Worm (Caenorhabditis elegans) whole organism, young adult: ENCODE measurements around the gene C33A12.3.
A peak's percentile ranks its signal among the peaks of the same experiment; 100 is the strongest.

ENCODE experiments used
- D2030.7 ChIP-seq: fragments of 200-800 bp; sonication (Bioruptor generic); IDR thresholded peaks from 2 replicates; pipeline ENCODE4 v1.3.6; 2022; ENCODE audit warnings: missing genetic modification reagents, missing genetic modification characterization, missing compliant biosample characterization
- F22D6.2 ChIP-seq: sonication (generic microtip); optimal IDR thresholded peaks from 2 replicates; lab custom pipeline; 2016; ENCODE audit warnings: mild to moderate bottlenecking, missing genetic modification characterization, missing compliant biosample characterization
- F49E8.2 ChIP-seq: sonication (generic microtip); optimal IDR thresholded peaks from 3 replicates; lab custom pipeline; 2017; ENCODE audit warnings: missing genetic modification characterization, mild to moderate bottlenecking, missing compliant biosample characterization, antibody characterized with exemption, moderate library complexity; ENCODE audit not compliant: insufficient read depth
- F55B11.4 ChIP-seq: sonication (generic microtip); optimal IDR thresholded peaks from 2 replicates; lab custom pipeline; 2016; ENCODE audit warnings: missing compliant biosample characterization, missing genetic modification characterization, borderline replicate concordance; ENCODE audit not compliant: insufficient read depth
- F57A8.1 ChIP-seq: fragments of 200-800 bp; sonication (Bioruptor generic); optimal IDR thresholded peaks from 2 replicates; lab custom pipeline; 2018; ENCODE audit warnings: mild to moderate bottlenecking, missing genetic modification characterization, moderate library complexity, missing compliant biosample characterization
- T07F8.4 ChIP-seq: sonication (generic microtip); optimal IDR thresholded peaks from 2 replicates; lab custom pipeline; 2016; ENCODE audit warnings: mild to moderate bottlenecking, missing genetic modification characterization, moderate library complexity, missing compliant biosample characterization
- ZK185.1 ChIP-seq: sonication (generic microtip); optimal IDR thresholded peaks from 2 replicates; lab custom pipeline; 2016; ENCODE audit warnings: mild to moderate bottlenecking, missing genetic modification characterization, missing compliant biosample characterization; ENCODE audit not compliant: poor library complexity, severe bottlenecking
- aptf-2 ChIP-seq: fragments of 200-800 bp; sonication (Bioruptor generic); conservative IDR thresholded peaks from 2 replicates; pipeline ENCODE4 v1.3.6; 2022; ENCODE audit warnings: missing genetic modification reagents, missing genetic modification characterization, missing compliant biosample characterization
- ccch-3 ChIP-seq: fragments of 200-800 bp; sonication (Bioruptor generic); optimal IDR thresholded peaks from 2 replicates; lab custom pipeline; 2018; ENCODE audit warnings: mild to moderate bottlenecking, missing genetic modification characterization, missing compliant biosample characterization
- cebp-2 ChIP-seq: fragments of 200-800 bp; sonication (Bioruptor generic); IDR thresholded peaks from 2 replicates; pipeline ENCODE4 v1.3.6; 2022; ENCODE audit warnings: missing genetic modification characterization, missing compliant biosample characterization
- die-1 ChIP-seq: sonication (generic microtip); optimal IDR thresholded peaks from 2 replicates; lab custom pipeline; 2016; ENCODE audit warnings: missing genotype, mild to moderate bottlenecking, missing genetic modification characterization, missing compliant biosample characterization
- dox-1 ChIP-seq: fragments of 200-800 bp; sonication (Bioruptor generic); IDR thresholded peaks from 2 replicates; pipeline ENCODE4 v1.3.6; 2022; ENCODE audit warnings: missing genetic modification reagents, missing genetic modification characterization, missing compliant biosample characterization
- dpff-1 ChIP-seq: sonication (generic microtip); optimal IDR thresholded peaks from 2 replicates; lab custom pipeline; 2017; ENCODE audit warnings: mild to moderate bottlenecking, missing genetic modification characterization, missing compliant biosample characterization
- dpl-1 ChIP-seq: fragments of 150-350 bp; optimal IDR thresholded peaks from 2 replicates; lab custom pipeline; 2014; ENCODE audit warnings: missing biosample characterization, missing genetic modification reagents, missing genetic modification characterization
- egl-18 ChIP-seq: fragments of 200-800 bp; sonication (Bioruptor generic); IDR thresholded peaks from 2 replicates; pipeline ENCODE4 v1.3.6; 2022; ENCODE audit warnings: missing genetic modification reagents, missing genetic modification characterization, missing compliant biosample characterization
- fkh-3 ChIP-seq: sonication (generic microtip); optimal IDR thresholded peaks from 2 replicates; lab custom pipeline; 2016; ENCODE audit warnings: mild to moderate bottlenecking, missing genetic modification characterization, missing compliant biosample characterization
- hlh-26 ChIP-seq: fragments of 200-800 bp; sonication (Bioruptor generic); conservative IDR thresholded peaks from 2 replicates; pipeline ENCODE4 v1.3.6; 2022; ENCODE audit warnings: missing genetic modification reagents, missing genetic modification characterization, missing compliant biosample characterization
- hmg-1.2 ChIP-seq: fragments of 200-800 bp; sonication (Bioruptor generic); IDR thresholded peaks from 2 replicates; pipeline ENCODE4 v1.3.6; 2022; ENCODE audit warnings: missing genetic modification reagents, missing genetic modification characterization, missing compliant biosample characterization
- hmg-20 ChIP-seq: fragments of 200-800 bp; sonication (Bioruptor generic); IDR thresholded peaks from 2 replicates; pipeline ENCODE4 v1.3.6; 2022; ENCODE audit warnings: missing genetic modification reagents, missing genetic modification characterization, missing compliant biosample characterization
- lag-1 ChIP-seq: fragments of 200-800 bp; sonication (Bioruptor generic); IDR thresholded peaks from 2 replicates; pipeline ENCODE4 v1.3.6; 2022; ENCODE audit warnings: missing genetic modification reagents, missing genetic modification characterization, missing compliant biosample characterization
- let-526 ChIP-seq: fragments of 200-800 bp; sonication (Bioruptor generic); IDR thresholded peaks from 2 replicates; pipeline ENCODE4 v1.3.6; 2022; ENCODE audit warnings: missing genetic modification reagents, missing genetic modification characterization, missing compliant biosample characterization
- lin-54 ChIP-seq: fragments of 200-800 bp; sonication (Bioruptor generic); optimal IDR thresholded peaks from 2 replicates; lab custom pipeline; 2018; ENCODE audit warnings: mild to moderate bottlenecking, missing genetic modification characterization, missing compliant biosample characterization
- lsl-1 ChIP-seq: fragments of 200-800 bp; sonication (Bioruptor generic); optimal IDR thresholded peaks from 2 replicates; lab custom pipeline; 2018; ENCODE audit warnings: mild to moderate bottlenecking, missing genetic modification characterization, moderate library complexity, missing compliant biosample characterization
- lsy-27 ChIP-seq: sonication (generic microtip); optimal IDR thresholded peaks from 2 replicates; lab custom pipeline; 2017; ENCODE audit warnings: missing genetic modification characterization, mild to moderate bottlenecking, missing compliant biosample characterization, antibody characterized with exemption, missing genotype, borderline replicate concordance; ENCODE audit not compliant: insufficient read depth
- madf-10 ChIP-seq: sonication (generic microtip); optimal IDR thresholded peaks from 2 replicates; lab custom pipeline; 2016; ENCODE audit warnings: mild to moderate bottlenecking, missing genetic modification characterization, missing compliant biosample characterization
- madf-3 ChIP-seq: fragments of 200-800 bp; sonication (Bioruptor generic); IDR thresholded peaks from 2 replicates; pipeline ENCODE4 v1.3.6; 2022; ENCODE audit warnings: missing genetic modification reagents, missing genetic modification characterization, missing compliant biosample characterization
- mcd-1 ChIP-seq: fragments of 200-800 bp; sonication (Bioruptor generic); IDR thresholded peaks from 2 replicates; pipeline ENCODE4 v1.3.6; 2022; ENCODE audit warnings: missing genetic modification reagents, missing genetic modification characterization, missing compliant biosample characterization
- mel-28 ChIP-seq: sonication (generic microtip); optimal IDR thresholded peaks from 2 replicates; lab custom pipeline; 2016; ENCODE audit warnings: borderline replicate concordance, mild to moderate bottlenecking, missing genetic modification characterization, missing compliant biosample characterization
- mes-4 ChIP-seq: sonication (generic microtip); optimal IDR thresholded peaks from 2 replicates; lab custom pipeline; 2016; ENCODE audit warnings: missing genotype, missing genetic modification characterization, missing compliant biosample characterization
- nfya-1 ChIP-seq: sonication (generic microtip); optimal IDR thresholded peaks from 2 replicates; lab custom pipeline; 2017; ENCODE audit warnings: antibody characterized with exemption, missing compliant biosample characterization, missing genetic modification characterization, borderline replicate concordance; ENCODE audit not compliant: insufficient read depth
- nhr-120 ChIP-seq: fragments of 200-800 bp; sonication (Bioruptor generic); IDR thresholded peaks from 2 replicates; pipeline ENCODE4 v1.3.6; 2022; ENCODE audit warnings: missing genetic modification characterization, missing compliant biosample characterization
- nhr-179 ChIP-seq: sonication (generic microtip); optimal IDR thresholded peaks from 2 replicates; lab custom pipeline; 2016; ENCODE audit warnings: mild to moderate bottlenecking, missing genetic modification characterization, missing compliant biosample characterization
- pbrm-1 ChIP-seq: fragments of 200-800 bp; sonication (Bioruptor generic); IDR thresholded peaks from 2 replicates; pipeline ENCODE4 v1.3.6; 2022; ENCODE audit warnings: missing genetic modification reagents, missing genetic modification characterization, missing compliant biosample characterization
- pha-4 ChIP-seq: fragments of 150-350 bp; sonication (generic microtip); optimal IDR thresholded peaks from 2 replicates; lab custom pipeline; 2014; ENCODE audit warnings: missing biosample characterization, missing genetic modification reagents, missing genetic modification characterization
- rcor-1 ChIP-seq: fragments of 200-800 bp; sonication (Bioruptor generic); IDR thresholded peaks from 2 replicates; pipeline ENCODE4 v1.3.6; 2022; ENCODE audit warnings: missing genetic modification reagents, missing genetic modification characterization, missing compliant biosample characterization
- snpc-1.3 ChIP-seq: sonication (generic microtip); optimal IDR thresholded peaks from 2 replicates; lab custom pipeline; 2017; ENCODE audit warnings: missing genetic modification characterization, mild to moderate bottlenecking, missing compliant biosample characterization, antibody characterized with exemption, moderate library complexity, missing genotype, missing genetic modification reagents; ENCODE audit not compliant: insufficient read depth
- snpc-3.4 ChIP-seq: sonication (generic microtip); optimal IDR thresholded peaks from 2 replicates; lab custom pipeline; 2017; ENCODE audit warnings: missing genetic modification characterization, mild to moderate bottlenecking, missing compliant biosample characterization, antibody characterized with exemption, moderate library complexity, missing genotype, missing genetic modification reagents
- snpc-4 ChIP-seq, 5 experiments: fragments of 150-350 bp in 1 of 5; sonication (generic microtip) in 4 of 5; optimal IDR thresholded peaks; 2 replicates each; lab custom pipeline; 2014 to 2018; ENCODE audit warnings: missing genetic modification characterization in 5 of 5, missing biosample characterization in 3 of 5, antibody characterized with exemption in 2 of 5, mild to moderate bottlenecking in 2 of 5, missing compliant biosample characterization in 2 of 5, missing genotype in 2 of 5, moderate library complexity in 2 of 5, missing genetic modification reagents in 1 of 5
- tbp1 ChIP-seq: fragments of 200-800 bp; sonication (Bioruptor generic); optimal IDR thresholded peaks from 2 replicates; lab custom pipeline; 2018; ENCODE audit warnings: mild to moderate bottlenecking, missing genetic modification characterization, missing compliant biosample characterization
- tlf-1 ChIP-seq: fragments of 200-800 bp; sonication (Bioruptor generic); optimal IDR thresholded peaks from 2 replicates; lab custom pipeline; 2018; ENCODE audit warnings: mild to moderate bottlenecking, missing genetic modification characterization, missing compliant biosample characterization
- xnd-1 ChIP-seq: sonication (generic microtip); optimal IDR thresholded peaks from 2 replicates; lab custom pipeline; 2016; ENCODE audit warnings: missing genotype, missing genetic modification reagents, missing genetic modification characterization, missing compliant biosample characterization
- zim-3 ChIP-seq: sonication (generic microtip); optimal IDR thresholded peaks from 2 replicates; lab custom pipeline; 2017; ENCODE audit warnings: mild to moderate bottlenecking, missing genetic modification characterization, moderate library complexity, missing compliant biosample characterization
- ztf-26 ChIP-seq: sonication (generic microtip); optimal IDR thresholded peaks from 2 replicates; lab custom pipeline; 2017; ENCODE audit warnings: missing genetic modification characterization, missing compliant biosample characterization
- ztf-6 ChIP-seq: fragments of 200-800 bp; sonication (Bioruptor generic); IDR thresholded peaks from 2 replicates; pipeline ENCODE4 v1.3.6; 2022; ENCODE audit warnings: missing genetic modification reagents, missing genetic modification characterization, missing compliant biosample characterization

C33A12.3 gene

ce11 chrIV:9477135-9477928 is 35.5 kb downstream of the C33A12.3 start, which contains the start of gene wrt-3 (continued):
- peak; percentile 96 for TF ChIP-seq snpc-1.3 (tag; lab: Kevin White, UChicago)
- peak; percentile 97 for TF ChIP-seq die-1 (tag; lab: Kevin White, UChicago)
- peak; percentile 88 for TF ChIP-seq F57A8.1
- TF ChIP-seq ztf-26: peak; percentile 80
- peak; percentile 77 for TF ChIP-seq rcor-1 (GFP tag; lab: Robert Waterston, UW)
- TF ChIP-seq let-526 (GFP tag; lab: Robert Waterston, UW): no peak
- peak; percentile 75 for TF ChIP-seq lin-54 (GFP tag; lab: Kevin White, UChicago)
- TF ChIP-seq nhr-179 (tag; lab: Kevin White, UChicago): peak; percentile 85
- TF ChIP-seq nhr-120: 0 out of 2 replicates have a peak, but pooled peaks have one; percentile 82
- peak; percentile 62; the same call in 1 of the 2 replicates for TF ChIP-seq egl-18 (GFP tag; lab: Robert Waterston, UW)
- no peak; the same call in none of the 2 replicates for TF ChIP-seq pbrm-1 (GFP tag; lab: Robert Waterston, UW)
- TF ChIP-seq T07F8.4: peak; percentile 88
- no peak for TF ChIP-seq lag-1
- TF ChIP-seq hmg-20 (GFP tag; lab: Robert Waterston, UW): peak; percentile 78; the same call in 1 of the 2 replicates
- TF ChIP-seq snpc-4 (GFP tag; optimal IDR thresholded peaks at IDR 0.05; lab: Kevin White, UChicago): peak; percentile 87
- TF ChIP-seq snpc-4 (tag; optimal IDR thresholded peaks at IDR 0.05; lab: Kevin White, UChicago): peak; percentile 79 to 89 (median 86)
- peak; percentile 5 for TF ChIP-seq xnd-1 (tag; lab: Kevin White, UChicago)
- TF ChIP-seq dox-1: no peak
- TF ChIP-seq hmg-1.2 (GFP tag; lab: Robert Waterston, UW): peak; percentile 71
- TF ChIP-seq mcd-1: no peak; the same call in 1 of the 2 replicates
- TF ChIP-seq pha-4 (tag; lab: Kevin White, UChicago): no peak
- TF ChIP-seq lsl-1 (GFP tag; lab: Kevin White, UChicago): no peak
- TF ChIP-seq hlh-26 (GFP tag; lab: Robert Waterston, UW): no peak
- TF ChIP-seq nfya-1 (tag; lab: Kevin White, UChicago): no peak
- TF ChIP-seq zim-3 (tag; lab: Kevin White, UChicago): peak; percentile 97
- TF ChIP-seq mes-4 (tag; lab: Kevin White, UChicago): peak; percentile 87
- peak; percentile 98 for TF ChIP-seq fkh-3 (tag; lab: Kevin White, UChicago)
- no peak for TF ChIP-seq F55B11.4 (tag; lab: Kevin White, UChicago)
- TF ChIP-seq madf-10 (tag; lab: Kevin White, UChicago): peak; percentile 80
- TF ChIP-seq snpc-3.4 (tag; lab: Kevin White, UChicago): peak; percentile 92
- TF ChIP-seq madf-3 (GFP tag; lab: Robert Waterston, UW): peak; percentile 84
- peak; percentile 19 for TF ChIP-seq dpl-1 (GFP tag; lab: Kevin White, UChicago)
- peak; percentile 77 for TF ChIP-seq dpff-1 (tag; lab: Kevin White, UChicago)
- TF ChIP-seq ZK185.1 (tag; lab: Kevin White, UChicago): peak; percentile 92
- TF ChIP-seq aptf-2 (GFP tag; lab: Robert Waterston, UW): 0 out of 2 replicates have a peak, but pooled peaks have one; percentile 15
- TF ChIP-seq F49E8.2 (tag; lab: Kevin White, UChicago): no peak
- TF ChIP-seq mel-28: peak; percentile 33
- TF ChIP-seq tlf-1 (GFP tag; lab: Kevin White, UChicago): peak; percentile 59
- peak; percentile 100 for TF ChIP-seq tbp1 (GFP tag; lab: Kevin White, UChicago)
- TF ChIP-seq lsy-27 (tag; lab: Kevin White, UChicago): peak; percentile 65
- TF ChIP-seq D2030.7 (GFP tag; lab: Robert Waterston, UW): peak; percentile 73
- peak; percentile 95 for TF ChIP-seq cebp-2 (GFP tag; lab: Robert Waterston, UW)
- TF ChIP-seq F22D6.2 (tag; lab: Kevin White, UChicago): peak; percentile 22
- peak; percentile 35; the same call in 1 of the 2 replicates for TF ChIP-seq ztf-6 (GFP tag; lab: Robert Waterston, UW)
- peak; percentile 41 for TF ChIP-seq ccch-3
